Fruit fly (Drosophila melanogaster): Measurements from ENCODE around the gene Fdx2.

Gene Fdx2

DNA sequence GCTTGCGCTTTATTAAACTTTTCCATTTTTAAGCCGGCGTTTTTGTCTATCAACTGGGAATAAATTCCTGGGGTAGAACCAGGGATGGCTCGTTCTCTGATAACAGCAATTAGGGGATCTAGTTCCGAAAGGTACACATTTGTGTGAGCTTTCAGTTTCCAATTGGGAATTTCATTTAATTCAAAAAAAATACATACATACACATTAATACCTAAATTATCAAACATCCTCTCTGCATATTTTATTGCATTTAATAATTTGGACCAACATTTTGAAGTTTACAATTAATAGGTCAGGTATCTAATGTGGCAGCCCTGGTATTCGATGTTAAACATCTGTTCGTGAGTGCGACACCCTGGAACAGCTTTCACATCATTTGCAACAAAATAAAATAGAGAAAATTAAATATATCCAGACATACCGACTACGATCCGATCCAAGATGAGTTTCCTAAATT, 33.2 kb upstream of the Fdx2 start, which contains the start of the genes CG15011 and CG1309 (continued):
- TF ChIP-seq hb (GFP tag; IDR thresholded peaks at IDR 0.05; ENCODE audit: partially characterized antibody) (no peak), Gug (GFP tag; IDR thresholded peaks at IDR 0.05) (peak; percentile 69; the same call in 3 of the 4 replicates), dysf (GFP tag; IDR thresholded peaks at IDR 0.05) (peak; percentile 77), CG14710 (tag; optimal IDR thresholded peaks at IDR 0.05) (peak; percentile 92), CG7928 (GFP tag; optimal IDR thresholded peaks at IDR 0.05) (peak; percentile 100), caup (GFP tag; optimal IDR thresholded peaks at IDR 0.05; ENCODE audit: severe bottlenecking) (peak; percentile 68), her (GFP tag; optimal IDR thresholded peaks at IDR 0.05) (peak; percentile 66), B-H2 (GFP tag; optimal IDR thresholded peaks at IDR 0.05) (peak; percentile 86), D19A (tag; optimal IDR thresholded peaks at IDR 0.05) (peak; percentile 75), Spps (tag; optimal IDR thresholded peaks at IDR 0.05) (peak; percentile 73), CG12236 (GFP tag; optimal IDR thresholded peaks at IDR 0.05) (peak; percentile 70), CG15601 (tag; optimal IDR thresholded peaks at IDR 0.05) (peak; percentile 80), zf30C (GFP tag; optimal IDR thresholded peaks at IDR 0.05) (no peak), Adf1 (GFP tag; IDR thresholded peaks at IDR 0.05) (peak; percentile 59), CG15269 (tag; optimal IDR thresholded peaks at IDR 0.05) (peak; percentile 84), D (optimal IDR thresholded peaks at IDR 0.05) (no peak), D (GFP tag; optimal IDR thresholded peaks at IDR 0.05) (peak; percentile 66), pita (GFP tag; optimal IDR thresholded peaks at IDR 0.05) (no peak), E2f1 (GFP tag; IDR thresholded peaks at IDR 0.05) (peak; percentile 68), CG7786 (GFP tag; optimal IDR thresholded peaks at IDR 0.05) (peak; percentile 82), en (GFP tag; optimal IDR thresholded peaks at IDR 0.05) (peak; percentile 67), br (optimal IDR thresholded peaks at IDR 0.05) (no peak), dan (GFP tag; IDR thresholded peaks at IDR 0.05) (peak; percentile 32; the same call in 1 of the 2 replicates), CG7839 (tag; optimal IDR thresholded peaks at IDR 0.05) (peak; percentile 85), CG18011 (GFP tag; optimal IDR thresholded peaks at IDR 0.05) (peak; percentile 70), MESR4 (GFP tag; optimal IDR thresholded peaks at IDR 0.05) (peak; percentile 63), H2.0 (GFP tag; IDR thresholded peaks at IDR 0.05) (peak; percentile 56), CG10654 (GFP tag; optimal IDR thresholded peaks at IDR 0.05) (peak; percentile 80), pfk (GFP tag; optimal IDR thresholded peaks at IDR 0.05) (no peak), tio (GFP tag; optimal IDR thresholded peaks at IDR 0.05) (no peak), yki (optimal IDR thresholded peaks at IDR 0.05) (no peak), CG1792 (GFP tag; optimal IDR thresholded peaks at IDR 0.05) (peak; percentile 73), Mad (GFP tag; optimal IDR thresholded peaks at IDR 0.05) (peak; percentile 80), fd3F (GFP tag; optimal IDR thresholded peaks at IDR 0.05) (peak; percentile 73), MBD-R2 (GFP tag; IDR thresholded peaks at IDR 0.05) (peak; percentile 97), CG1602 (GFP tag; optimal IDR thresholded peaks at IDR 0.05) (peak; percentile 86), ro (GFP tag; IDR thresholded peaks at IDR 0.05) (no peak), CG31441 (GFP tag; IDR thresholded peaks at IDR 0.05) (peak; percentile 76), dmrt11E (tag; optimal IDR thresholded peaks at IDR 0.05) (peak; percentile 85), Sry-δ (GFP tag; optimal IDR thresholded peaks at IDR 0.05) (peak; percentile 70), ERR (GFP tag; optimal IDR thresholded peaks at IDR 0.05) (peak; percentile 49), disco-r (GFP tag; optimal IDR thresholded peaks at IDR 0.05) (peak; percentile 71), az2 (GFP tag; optimal IDR thresholded peaks at IDR 0.05) (peak; percentile 81), scrt (GFP tag; optimal IDR thresholded peaks at IDR 0.05) (peak; percentile 65), bowl (GFP tag; IDR thresholded peaks at IDR 0.05) (no peak), maf-S (GFP tag; optimal IDR thresholded peaks at IDR 0.05) (peak; percentile 87), row (GFP tag; IDR thresholded peaks at IDR 0.05) (peak; percentile 98), CG8290 (GFP tag; optimal IDR thresholded peaks at IDR 0.05) (peak; percentile 73), CG8290 (tag; optimal IDR thresholded peaks at IDR 0.05) (peak; percentile 41 to 78), CG3163 (GFP tag; optimal IDR thresholded peaks at IDR 0.05) (peak; percentile 63), otp (GFP tag; IDR thresholded peaks at IDR 0.05) (peak; percentile 70; the same call in 2 of the 3 replicates), gem (tag; optimal IDR thresholded peaks at IDR 0.05) (peak; percentile 91)
